Worm (Caenorhabditis elegans): ENCODE results near the gene lhfp-4.
"Not testable (repeated sequence)": the region's sequence is repeated elsewhere in the genome, so short reads cannot be mapped to it uniquely, and the experiment has no call there.

ce11 chrIV:17307223-17307622, 31.8 kb downstream of the lhfp-4 start, which contains the start of gene T28F3.8:
- TF ChIP-seq dao-5, W03F9.2, him-1 (tag; optimal IDR thresholded peaks at IDR 0.05): not testable (repeated sequence)

Data from whole organism, L4/young adult.